Worm (Caenorhabditis elegans): ENCODE results near the gene F02A9.7.

ce11 chrIII:9058959-9059534, 16.4 kb downstream of the F02A9.7 start, which contains the start of gene gst-1:
- TF ChIP-seq W03F9.2 (tag; optimal IDR thresholded peaks at IDR 0.05) (peak; percentile 38), him-1 (tag; optimal IDR thresholded peaks at IDR 0.05) (no peak)
